Worm (Caenorhabditis elegans) whole organism, young adult: ENCODE data around the gene slo-1.

Experiments
- B0019.2 ChIP-seq: fragments of 200-800 bp; sonication (Bioruptor generic); conservative IDR thresholded peaks from 2 replicates; pipeline ENCODE4 v1.3.6; 2022; ENCODE audit warnings: missing genetic modification reagents, missing genetic modification characterization, missing compliant biosample characterization
- B0035.1 ChIP-seq: sonication (generic microtip); optimal IDR thresholded peaks from 2 replicates; lab custom pipeline; 2016; ENCODE audit warnings: missing genetic modification characterization, mild to moderate bottlenecking, missing compliant biosample characterization, missing genotype, missing genetic modification reagents
- B0336.3 ChIP-seq: fragments of 200-800 bp; sonication (Bioruptor generic); IDR thresholded peaks from 2 replicates; pipeline ENCODE4 v1.3.6; 2022; ENCODE audit warnings: missing genetic modification characterization, missing compliant biosample characterization
- F10E7.11 ChIP-seq: sonication (generic microtip); optimal IDR thresholded peaks from 2 replicates; lab custom pipeline; 2017; ENCODE audit warnings: mild to moderate bottlenecking, missing genetic modification characterization, moderate library complexity, missing compliant biosample characterization
- F37B4.10 ChIP-seq: fragments of 200-800 bp; sonication (Bioruptor generic); IDR thresholded peaks from 2 replicates; pipeline ENCODE4 v1.3.6; 2022; ENCODE audit warnings: missing genetic modification characterization, missing compliant biosample characterization
- F39B2.1 ChIP-seq: fragments of 200-800 bp; sonication (Bioruptor generic); IDR thresholded peaks from 2 replicates; pipeline ENCODE4 v1.3.6; 2022; ENCODE audit warnings: missing genetic modification reagents, missing genetic modification characterization, missing compliant biosample characterization
- F52B5.7 ChIP-seq: sonication (generic microtip); optimal IDR thresholded peaks from 2 replicates; lab custom pipeline; 2016; ENCODE audit warnings: mild to moderate bottlenecking, missing genetic modification characterization, missing compliant biosample characterization
- F57C9.4 ChIP-seq: sonication (generic microtip); optimal IDR thresholded peaks from 2 replicates; lab custom pipeline; 2017; ENCODE audit warnings: mild to moderate bottlenecking, missing genetic modification characterization, missing compliant biosample characterization
- K12H6.12 ChIP-seq: fragments of 200-800 bp; sonication (Bioruptor generic); optimal IDR thresholded peaks from 2 replicates; lab custom pipeline; 2018; ENCODE audit warnings: mild to moderate bottlenecking, missing genetic modification characterization, missing compliant biosample characterization
- T07F8.4 ChIP-seq: sonication (generic microtip); optimal IDR thresholded peaks from 2 replicates; lab custom pipeline; 2016; ENCODE audit warnings: mild to moderate bottlenecking, missing genetic modification characterization, moderate library complexity, missing compliant biosample characterization
- Y95B8A.8 ChIP-seq: fragments of 200-800 bp; sonication (Bioruptor generic); IDR thresholded peaks from 2 replicates; pipeline ENCODE4 v1.3.6; 2022; ENCODE audit warnings: missing genetic modification reagents, missing genetic modification characterization, missing compliant biosample characterization
- aptf-3 ChIP-seq: fragments of 200-800 bp; sonication (Bioruptor generic); IDR thresholded peaks from 2 replicates; pipeline ENCODE4 v1.3.6; 2022; ENCODE audit warnings: missing genetic modification characterization, missing compliant biosample characterization
- atf-7 ChIP-seq: sonication (generic microtip); optimal IDR thresholded peaks from 2 replicates; lab custom pipeline; 2017; ENCODE audit warnings: mild to moderate bottlenecking, missing genetic modification characterization, missing compliant biosample characterization
- bed-2 ChIP-seq: fragments of 200-800 bp; sonication (Bioruptor generic); IDR thresholded peaks from 2 replicates; pipeline ENCODE4 v1.3.6; 2022; ENCODE audit warnings: missing genetic modification reagents, missing genetic modification characterization, missing compliant biosample characterization
- ceh-100 ChIP-seq: fragments of 200-800 bp; sonication (Bioruptor generic); IDR thresholded peaks from 2 replicates; pipeline ENCODE4 v1.3.6; 2022; ENCODE audit warnings: missing genetic modification reagents, missing genetic modification characterization, missing compliant biosample characterization
- fkh-3 ChIP-seq: sonication (generic microtip); optimal IDR thresholded peaks from 2 replicates; lab custom pipeline; 2016; ENCODE audit warnings: mild to moderate bottlenecking, missing genetic modification characterization, missing compliant biosample characterization
- hlh-12 ChIP-seq: sonication (generic microtip); optimal IDR thresholded peaks from 2 replicates; lab custom pipeline; 2016; ENCODE audit warnings: missing genetic modification characterization, missing compliant biosample characterization
- hlh-26 ChIP-seq: fragments of 200-800 bp; sonication (Bioruptor generic); conservative IDR thresholded peaks from 2 replicates; pipeline ENCODE4 v1.3.6; 2022; ENCODE audit warnings: missing genetic modification reagents, missing genetic modification characterization, missing compliant biosample characterization
- hmg-1.2 ChIP-seq: fragments of 200-800 bp; sonication (Bioruptor generic); IDR thresholded peaks from 2 replicates; pipeline ENCODE4 v1.3.6; 2022; ENCODE audit warnings: missing genetic modification reagents, missing genetic modification characterization, missing compliant biosample characterization
- lin-26 ChIP-seq: fragments of 200-800 bp; sonication (Bioruptor generic); IDR thresholded peaks from 2 replicates; pipeline ENCODE4 v1.3.6; 2022; ENCODE audit warnings: missing genetic modification reagents, missing genetic modification characterization, missing compliant biosample characterization
- mes-4 ChIP-seq: sonication (generic microtip); optimal IDR thresholded peaks from 2 replicates; lab custom pipeline; 2016; ENCODE audit warnings: missing genotype, missing genetic modification characterization, missing compliant biosample characterization
- nfya-1 ChIP-seq: sonication (generic microtip); optimal IDR thresholded peaks from 2 replicates; lab custom pipeline; 2017; ENCODE audit warnings: antibody characterized with exemption, missing compliant biosample characterization, missing genetic modification characterization, borderline replicate concordance; ENCODE audit not compliant: insufficient read depth
- nhr-120 ChIP-seq: fragments of 200-800 bp; sonication (Bioruptor generic); IDR thresholded peaks from 2 replicates; pipeline ENCODE4 v1.3.6; 2022; ENCODE audit warnings: missing genetic modification characterization, missing compliant biosample characterization
- pbrm-1 ChIP-seq: fragments of 200-800 bp; sonication (Bioruptor generic); IDR thresholded peaks from 2 replicates; pipeline ENCODE4 v1.3.6; 2022; ENCODE audit warnings: missing genetic modification reagents, missing genetic modification characterization, missing compliant biosample characterization
- rcor-1 ChIP-seq: fragments of 200-800 bp; sonication (Bioruptor generic); IDR thresholded peaks from 2 replicates; pipeline ENCODE4 v1.3.6; 2022; ENCODE audit warnings: missing genetic modification reagents, missing genetic modification characterization, missing compliant biosample characterization
- rpc-1 ChIP-seq, 2 experiments: fragments of 150-350 bp in 1 of 2; sonication (generic microtip) in 1 of 2; optimal IDR thresholded peaks; 2 replicates each; lab custom pipeline; 2014 to 2018; ENCODE audit warnings: missing biosample characterization in 1 of 2, missing genetic modification characterization in 1 of 2, missing genetic modification reagents in 1 of 2, missing genotype in 1 of 2
- sdz-38 ChIP-seq: sonication (generic microtip); optimal IDR thresholded peaks from 2 replicates; lab custom pipeline; 2016; ENCODE audit warnings: missing genotype, missing genetic modification characterization, missing compliant biosample characterization
- snpc-4 ChIP-seq, 5 experiments: fragments of 150-350 bp in 1 of 5; sonication (generic microtip) in 4 of 5; optimal IDR thresholded peaks; 2 replicates each; lab custom pipeline; 2014 to 2018; ENCODE audit warnings: missing genetic modification characterization in 5 of 5, missing biosample characterization in 3 of 5, antibody characterized with exemption in 2 of 5, mild to moderate bottlenecking in 2 of 5, missing compliant biosample characterization in 2 of 5, missing genotype in 2 of 5, moderate library complexity in 2 of 5, missing genetic modification reagents in 1 of 5
- somi-1 ChIP-seq: fragments of 200-800 bp; sonication (Bioruptor generic); optimal IDR thresholded peaks from 2 replicates; lab custom pipeline; 2018; ENCODE audit warnings: mild to moderate bottlenecking, missing genetic modification characterization, missing compliant biosample characterization
- tbx-9 ChIP-seq: sonication (generic microtip); optimal IDR thresholded peaks from 2 replicates; lab custom pipeline; 2016; ENCODE audit warnings: borderline replicate concordance, missing genetic modification characterization, inconsistent platforms, missing compliant biosample characterization
- tlf-1 ChIP-seq: fragments of 200-800 bp; sonication (Bioruptor generic); optimal IDR thresholded peaks from 2 replicates; lab custom pipeline; 2018; ENCODE audit warnings: mild to moderate bottlenecking, missing genetic modification characterization, missing compliant biosample characterization
- zfh-2 ChIP-seq: fragments of 200-800 bp; sonication (Bioruptor generic); conservative IDR thresholded peaks from 2 replicates; pipeline ENCODE4 v1.3.6; 2022; ENCODE audit warnings: missing genetic modification reagents, missing genetic modification characterization, missing compliant biosample characterization
- ztf-28 ChIP-seq: fragments of 200-800 bp; sonication (Bioruptor generic); IDR thresholded peaks from 2 replicates; pipeline ENCODE4 v1.3.6; 2022; ENCODE audit warnings: missing genetic modification reagents, missing genetic modification characterization, missing compliant biosample characterization

The slo-1 gene

DNA sequence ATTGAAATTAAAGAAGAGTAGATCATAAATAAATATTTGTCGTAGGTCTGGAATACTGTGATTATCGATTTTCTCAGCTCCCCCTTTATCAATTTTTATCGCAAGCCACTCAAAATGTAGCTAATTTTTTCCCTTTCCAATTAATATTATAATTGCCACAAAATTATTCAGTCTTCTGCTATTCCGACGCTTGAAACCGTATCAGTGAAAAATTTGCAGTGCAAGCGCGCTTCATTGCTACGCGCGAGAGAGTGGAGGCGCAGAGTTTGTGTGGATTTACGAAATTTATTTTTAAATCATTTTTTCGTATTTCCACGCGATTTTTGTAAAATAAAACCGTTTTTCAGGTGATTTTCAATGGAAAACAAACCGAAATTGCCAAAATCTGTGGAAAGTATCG lies 41.5 kb downstream of the slo-1 start, which contains the start of gene ints-5 (continued):
- TF ChIP-seq F37B4.10 (GFP tag; lab: Robert Waterston, UW) (no peak), atf-7 (tag; lab: Kevin White, UChicago) (no peak), hlh-26 (GFP tag; lab: Robert Waterston, UW) (no peak)
- TF ChIP-seq, all 124 proteins: peak for 20

DNA sequence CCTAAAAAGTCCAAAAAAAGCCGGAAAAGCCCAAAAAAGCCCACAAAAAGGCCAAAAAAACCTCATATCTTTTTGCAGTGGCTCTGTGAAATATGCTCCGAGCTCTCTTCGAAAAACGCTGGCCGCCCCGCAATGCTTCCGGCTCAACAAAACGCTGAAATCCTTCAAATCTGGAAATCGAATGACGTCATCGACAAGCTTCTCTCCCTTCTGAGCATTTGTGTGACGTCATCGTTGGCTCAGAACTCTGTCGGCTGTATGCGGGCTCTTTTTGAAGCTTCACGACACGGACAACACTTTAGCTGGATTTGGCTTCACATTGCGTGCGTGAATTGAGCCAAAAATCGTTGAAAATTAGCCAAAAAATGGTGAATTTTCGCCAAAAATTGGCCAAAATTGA lies 44.0 kb downstream of the slo-1 start:
- TF ChIP-seq F52B5.7 (tag; lab: Kevin White, UChicago) (no peak), hmg-1.2 (GFP tag; lab: Robert Waterston, UW) (no peak), nhr-120 (GFP tag; lab: Robert Waterston, UW) (no peak), B0035.1 (no peak), tlf-1 (GFP tag; lab: Kevin White, UChicago) (no peak), ceh-100 (GFP tag; lab: Robert Waterston, UW) (no peak), hlh-12 (tag; lab: Kevin White, UChicago) (no peak), Y95B8A.8 (no peak), somi-1 (GFP tag; lab: Kevin White, UChicago) (no peak), B0019.2 (GFP tag; lab: Robert Waterston, UW) (no peak), pbrm-1 (no peak), F10E7.11 (tag; lab: Kevin White, UChicago) (no peak), snpc-4 (GFP tag; optimal IDR thresholded peaks at IDR 0.05; lab: Kevin White, UChicago) (no peak), snpc-4 (tag; optimal IDR thresholded peaks at IDR 0.05; lab: Kevin White, UChicago) (no peak), F39B2.1 (GFP tag; lab: Robert Waterston, UW) (no peak)

DNA sequence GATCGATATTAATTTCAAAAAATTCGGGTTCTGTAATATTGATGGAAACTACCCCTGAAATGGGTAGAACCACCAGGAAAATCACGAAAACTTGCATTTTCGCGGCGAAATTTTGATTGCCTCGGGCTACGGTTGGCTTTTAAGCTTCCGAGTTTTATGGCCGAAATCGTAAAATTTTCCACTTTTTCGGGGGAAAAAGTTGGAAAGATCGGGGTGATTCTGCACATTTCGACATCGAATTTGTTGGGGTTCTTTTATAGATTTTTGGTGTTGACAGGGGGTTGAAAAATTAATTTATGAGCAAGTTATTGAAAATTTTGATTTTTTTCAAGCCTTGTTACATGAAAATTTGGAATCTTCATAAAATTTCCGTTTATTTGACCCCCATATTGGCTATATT lies 61.7 kb downstream of the slo-1 start, which contains the start of gene Y51A2D.8:
Gene Y51A2D.8, minus strand, starts transcription at position 101 of the 400 bp plus-strand sequence.
- TF ChIP-seq aptf-3 (GFP tag; lab: Robert Waterston, UW) = no peak
- TF ChIP-seq bed-2 (GFP tag; lab: Robert Waterston, UW) = no peak
- no peak for TF ChIP-seq F57C9.4 (tag; lab: Kevin White, UChicago)
- no peak for TF ChIP-seq B0035.1
- TF ChIP-seq F39B2.1 (GFP tag; lab: Robert Waterston, UW) = no peak
- no peak for TF ChIP-seq rcor-1 (GFP tag; lab: Robert Waterston, UW)
- no peak for TF ChIP-seq B0019.2 (GFP tag; lab: Robert Waterston, UW)
- no peak for TF ChIP-seq B0336.3
- TF ChIP-seq T07F8.4 = no peak
- TF ChIP-seq tlf-1 (GFP tag; lab: Kevin White, UChicago) = no peak
- no peak for TF ChIP-seq hmg-1.2 (GFP tag; lab: Robert Waterston, UW)
- TF ChIP-seq fkh-3 (tag; lab: Kevin White, UChicago) = no peak
- TF ChIP-seq ztf-28 (GFP tag; lab: Robert Waterston, UW) = no peak
- no peak for TF ChIP-seq rpc-1 (optimal IDR thresholded peaks at IDR 0.05; lab: Kevin White, UChicago)
- TF ChIP-seq rpc-1 (tag; optimal IDR thresholded peaks at IDR 0.05; lab: Kevin White, UChicago) = no peak
- no peak for TF ChIP-seq sdz-38 (tag; lab: Kevin White, UChicago)
- no peak for TF ChIP-seq zfh-2 (GFP tag; lab: Robert Waterston, UW)
- no peak for TF ChIP-seq nfya-1 (tag; lab: Kevin White, UChicago)
- no peak for TF ChIP-seq mes-4 (tag; lab: Kevin White, UChicago)
- no peak for TF ChIP-seq tbx-9
- TF ChIP-seq lin-26 (GFP tag; lab: Robert Waterston, UW) = no peak

DNA sequence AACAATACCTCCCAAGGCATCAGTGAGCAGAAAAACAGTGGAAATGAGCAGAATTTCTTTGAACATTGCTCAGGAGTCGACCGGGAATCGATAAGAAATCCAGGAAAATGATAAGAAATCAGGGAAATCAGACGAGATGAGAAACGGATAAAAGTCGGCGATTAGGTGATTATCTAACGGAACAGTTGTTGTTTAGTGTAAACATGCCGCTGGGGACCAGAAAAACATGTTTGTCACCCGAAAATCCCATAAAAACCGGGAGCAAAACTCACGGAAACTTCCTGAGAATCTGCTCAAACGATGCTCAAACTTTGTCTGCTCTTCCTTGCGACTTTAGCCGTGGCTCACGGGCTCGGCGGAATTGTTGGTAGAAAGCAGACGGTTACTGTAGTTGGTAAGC lies 64.4 kb downstream of the slo-1 start, which contains the start of the genes ttr-24 and ttr-25:
Gene ttr-24, minus strand, starts transcription at position 156 of the 400 bp plus-strand sequence.
Gene ttr-25, plus strand, starts transcription at position 227 of the 400 bp plus-strand sequence.
- TF ChIP-seq K12H6.12 (tag; lab: Kevin White, UChicago) = peak; percentile 8
- no peak for TF ChIP-seq T07F8.4
